Fruit fly (Drosophila melanogaster) whole organism, embryonic: ENCODE results near the gene dysf.

Source experiments
- CG3281 ChIP-seq: fragments of 200-800 bp; sonication (Bioruptor generic); optimal IDR thresholded peaks from 3 replicates; lab custom pipeline; 2017; ENCODE audit warnings: missing biosample characterization, mild to moderate bottlenecking, missing genetic modification characterization
- CG9797 ChIP-seq: fragments of 200-800 bp; sonication (Bioruptor generic); optimal IDR thresholded peaks from 3 replicates; lab custom pipeline; 2018; ENCODE audit warnings: missing biosample characterization, mild to moderate bottlenecking, missing genetic modification characterization
- ara ChIP-seq: fragments of 200-800 bp; sonication (Bioruptor generic); IDR thresholded peaks from 2 replicates; pipeline ENCODE4 v1.3.6; 2022; ENCODE audit warnings: missing biosample characterization, missing genetic modification characterization
- danr ChIP-seq: fragments of 200-800 bp; sonication (Bioruptor generic); IDR thresholded peaks from 2 replicates; pipeline ENCODE4 v1.3.6; 2022; ENCODE audit warnings: missing biosample characterization, missing genetic modification characterization

DNA sequence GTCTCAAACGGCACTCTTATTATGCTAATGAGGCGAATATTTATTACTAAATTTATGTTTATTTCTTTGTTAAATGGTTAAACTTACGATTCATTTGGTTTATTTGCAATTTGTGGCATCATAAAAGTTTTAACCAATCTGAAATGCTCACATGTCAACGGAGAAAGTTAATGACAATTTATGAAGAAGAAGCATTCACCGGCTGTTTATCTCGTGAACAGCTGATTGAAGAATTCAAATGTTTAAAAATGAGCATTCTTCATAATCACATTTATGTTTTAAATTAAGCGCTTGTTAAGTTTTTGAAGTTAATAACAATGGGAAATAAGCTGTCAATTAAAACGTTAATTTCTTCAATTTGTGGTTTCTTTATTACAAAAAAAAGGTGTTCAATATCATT lies 40.4 kb downstream of the dysf start, which contains the start of the genes PIG-P and Tcs6:
- TF ChIP-seq danr (GFP tag; lab: Robert Waterston, UW) (no peak), ara (no peak), CG9797 (no peak), CG3281 (GFP tag; lab: Kevin White, UChicago) (no peak)
